Fruit fly (Drosophila melanogaster) Kc167 (cell line): ENCODE measurements around the gene PIP4K.

Source experiments
- Myc ChIP-seq: fragments of >200 bp; optimal IDR thresholded peaks from 2 replicates; lab custom pipeline; 2017; ENCODE audit warnings: missing external identifiers
- Sin3A ChIP-seq: fragments of >200 bp; optimal IDR thresholded peaks from 2 replicates; lab custom pipeline; 2018; ENCODE audit warnings: missing external identifiers
- h ChIP-seq: fragments of >200 bp; optimal IDR thresholded peaks from 3 replicates; lab custom pipeline; 2018; ENCODE audit warnings: missing external identifiers
- insv ChIP-seq: fragments of >200 bp; optimal IDR thresholded peaks from 3 replicates; lab custom pipeline; 2018; ENCODE audit warnings: missing external identifiers
- psq ChIP-seq: fragments of >200 bp; optimal IDR thresholded peaks from 2 replicates; lab custom pipeline; 2017; ENCODE audit warnings: missing external identifiers
- ttk ChIP-seq: sonication (Bioruptor generic); optimal IDR thresholded peaks from 2 replicates; lab custom pipeline; 2017; ENCODE audit warnings: missing external identifiers

PIP4K gene

dm6 chr4:1196653-1197161, at the start of gene PIP4K:
PIP4K (minus strand) TSS chr4:1196848.
- TF ChIP-seq ttk (lab: Kevin White, UChicago) (no peak), Myc (lab: Kevin White, UChicago) (no peak), psq (lab: Kevin White, UChicago) (no peak), Sin3A (lab: Kevin White, UChicago) (no peak), h (no peak), insv (lab: Kevin White, UChicago) (no peak)

dm6 chr4:1238252-1238651, 41.6 kb upstream of the PIP4K start:
- TF ChIP-seq insv (lab: Kevin White, UChicago) (no peak), Sin3A (lab: Kevin White, UChicago) (no peak), psq (lab: Kevin White, UChicago) (no peak), h (no peak), ttk (lab: Kevin White, UChicago) (no peak), Myc (lab: Kevin White, UChicago) (no peak)

- TF ChIP-seq insv (lab: Kevin White, UChicago): no peak
- TF ChIP-seq psq (lab: Kevin White, UChicago): no peak
- TF ChIP-seq Myc (lab: Kevin White, UChicago): no peak
- TF ChIP-seq ttk (lab: Kevin White, UChicago): no peak
- TF ChIP-seq Sin3A (lab: Kevin White, UChicago): no peak
- no peak for TF ChIP-seq h
Observed at dm6 chr4:1234749-1235148, 38.1 kb upstream of the PIP4K start.

- TF ChIP-seq h (no peak), Myc (lab: Kevin White, UChicago) (no peak), insv (lab: Kevin White, UChicago) (no peak), psq (lab: Kevin White, UChicago) (no peak), ttk (lab: Kevin White, UChicago) (no peak), Sin3A (lab: Kevin White, UChicago) (no peak)
Observed at dm6 chr4:1233351-1233750, 36.7 kb upstream of the PIP4K start.

- no peak for TF ChIP-seq Myc (lab: Kevin White, UChicago)
- TF ChIP-seq ttk (lab: Kevin White, UChicago): no peak
- TF ChIP-seq h: no peak
- no peak for TF ChIP-seq insv (lab: Kevin White, UChicago)
- no peak for TF ChIP-seq psq (lab: Kevin White, UChicago)
- no peak for TF ChIP-seq Sin3A (lab: Kevin White, UChicago)
Observed at dm6 chr4:1231648-1232286, 35.1 kb upstream of the PIP4K start.

dm6 chr4:1230564-1230964, 33.9 kb upstream of the PIP4K start, which contains the start of the genes Dyrk3 and Cadps:
Dyrk3 (minus strand) TSS chr4:1230713.
Cadps (plus strand) TSS chr4:1230837.
- no peak for TF ChIP-seq Sin3A (lab: Kevin White, UChicago)
- no peak for TF ChIP-seq h
- TF ChIP-seq insv (lab: Kevin White, UChicago): no peak
- no peak for TF ChIP-seq ttk (lab: Kevin White, UChicago)
- TF ChIP-seq psq (lab: Kevin White, UChicago): no peak
- TF ChIP-seq Myc (lab: Kevin White, UChicago): no peak

- TF ChIP-seq insv (lab: Kevin White, UChicago): no peak
- TF ChIP-seq Sin3A (lab: Kevin White, UChicago): no peak
- TF ChIP-seq Myc (lab: Kevin White, UChicago): no peak
- TF ChIP-seq h: no peak
- no peak for TF ChIP-seq ttk (lab: Kevin White, UChicago)
- no peak for TF ChIP-seq psq (lab: Kevin White, UChicago)
Observed at dm6 chr4:1225185-1225584, 28.5 kb upstream of the PIP4K start.

dm6 chr4:1224232-1224631, 27.6 kb upstream of the PIP4K start:
- TF ChIP-seq Sin3A (lab: Kevin White, UChicago) (no peak), ttk (lab: Kevin White, UChicago) (no peak), Myc (lab: Kevin White, UChicago) (no peak), psq (lab: Kevin White, UChicago) (no peak), insv (lab: Kevin White, UChicago) (no peak), h (no peak)

dm6 chr4:1218723-1219398, 22.2 kb upstream of the PIP4K start:
- no peak for TF ChIP-seq ttk (lab: Kevin White, UChicago)
- no peak for TF ChIP-seq psq (lab: Kevin White, UChicago)
- TF ChIP-seq Sin3A (lab: Kevin White, UChicago): no peak
- no peak for TF ChIP-seq Myc (lab: Kevin White, UChicago)

- TF ChIP-seq psq (lab: Kevin White, UChicago): no peak
- no peak for TF ChIP-seq Myc (lab: Kevin White, UChicago)
- no peak for TF ChIP-seq Sin3A (lab: Kevin White, UChicago)
- no peak for TF ChIP-seq h
- TF ChIP-seq insv (lab: Kevin White, UChicago): no peak
- TF ChIP-seq ttk (lab: Kevin White, UChicago): no peak
Observed at dm6 chr4:1199178-1199577, 2.5 kb upstream of the PIP4K start.

dm6 chr4:1198599-1198998, 2.0 kb upstream of the PIP4K start, which contains the start of gene Mitf:
Mitf (plus strand) TSS chr4:1198852.
- TF ChIP-seq h (no peak), Sin3A (lab: Kevin White, UChicago) (no peak), psq (lab: Kevin White, UChicago) (no peak)

- TF ChIP-seq h: no peak
- no peak for TF ChIP-seq Myc (lab: Kevin White, UChicago)
- no peak for TF ChIP-seq Sin3A (lab: Kevin White, UChicago)
- TF ChIP-seq psq (lab: Kevin White, UChicago): no peak
- no peak for TF ChIP-seq insv (lab: Kevin White, UChicago)
- no peak for TF ChIP-seq ttk (lab: Kevin White, UChicago)
Observed at dm6 chr4:1191630-1192029, 5.0 kb downstream of the PIP4K start.
